Fruit fly (Drosophila melanogaster) whole organism, embryonic: ENCODE results near the gene Pak.

ENCODE experiments used
- CG16815 ChIP-seq: fragments of 200-800 bp; sonication (Bioruptor generic); optimal IDR thresholded peaks from 3 replicates; lab custom pipeline; 2017; ENCODE audit warnings: missing biosample characterization, mild to moderate bottlenecking, missing genetic modification characterization
- CG17328 ChIP-seq: fragments of 200-800 bp; sonication (Bioruptor generic); IDR thresholded peaks from 2 replicates; pipeline ENCODE4 v1.3.6; 2022; ENCODE audit warnings: missing biosample characterization, missing genetic modification characterization
- CG3847 ChIP-seq: fragments of 200-800 bp; sonication (Bioruptor generic); IDR thresholded peaks from 2 replicates; pipeline ENCODE4 v1.3.6; 2022; ENCODE audit warnings: missing biosample characterization, missing genetic modification characterization
- Scr ChIP-seq: fragments of 200-800 bp; sonication (Bioruptor generic); IDR thresholded peaks from 2 replicates; pipeline ENCODE4 v1.3.6; 2022; ENCODE audit warnings: missing biosample characterization, missing genetic modification characterization; ENCODE audit not compliant: partially characterized antibody
- Xbp1 ChIP-seq: fragments of 200-800 bp; sonication (Bioruptor generic); optimal IDR thresholded peaks from 3 replicates; lab custom pipeline; 2016; ENCODE audit warnings: missing biosample characterization, mild to moderate bottlenecking, missing genetic modification characterization
- ash1 ChIP-seq: fragments of 200-800 bp; sonication (Bioruptor generic); optimal IDR thresholded peaks from 2 replicates; lab custom pipeline; 2018; ENCODE audit warnings: missing biosample characterization, mild to moderate bottlenecking, missing genetic modification characterization
- emc ChIP-seq: fragments of 200-800 bp; sonication (Bioruptor generic); optimal IDR thresholded peaks from 2 replicates; lab custom pipeline; 2016; ENCODE audit warnings: missing biosample characterization, missing genetic modification characterization

- TF ChIP-seq Scr (GFP tag; lab: Robert Waterston, UW) (no peak), CG16815 (GFP tag; lab: Kevin White, UChicago) (no peak), CG3847 (GFP tag; lab: Robert Waterston, UW) (no peak), CG17328 (GFP tag; lab: Robert Waterston, UW) (no peak), emc (GFP tag; lab: Kevin White, UChicago) (no peak), ash1 (GFP tag; lab: Kevin White, UChicago) (no peak), Xbp1 (GFP tag; lab: Kevin White, UChicago) (no peak)
Observed at dm6 chr3R:6337397-6337796, 13.3 kb upstream of the Pak start.
